Fruit fly (Drosophila melanogaster): Measurements from ENCODE around the gene pon.

Gene pon

dm6 chrX:4609737-4610136 is 26.4 kb upstream of the pon start:
- TF ChIP-seq ttk (optimal IDR thresholded peaks at IDR 0.05) (no peak), h (optimal IDR thresholded peaks at IDR 0.05) (no peak), psq (optimal IDR thresholded peaks at IDR 0.05) (no peak), Myc (optimal IDR thresholded peaks at IDR 0.05) (no peak)

dm6 chrX:4610481-4610880 is 25.6 kb upstream of the pon start:
- TF ChIP-seq psq (optimal IDR thresholded peaks at IDR 0.05) (no peak), insv (optimal IDR thresholded peaks at IDR 0.05) (no peak), ttk (optimal IDR thresholded peaks at IDR 0.05) (no peak), Sin3A (optimal IDR thresholded peaks at IDR 0.05) (no peak), h (optimal IDR thresholded peaks at IDR 0.05) (no peak), Myc (optimal IDR thresholded peaks at IDR 0.05) (no peak)

dm6 chrX:4612454-4612853 is 23.7 kb upstream of the pon start:
- TF ChIP-seq psq (optimal IDR thresholded peaks at IDR 0.05) (no peak), insv (optimal IDR thresholded peaks at IDR 0.05) (no peak), h (optimal IDR thresholded peaks at IDR 0.05) (no peak)

dm6 chrX:4613613-4614012 is 22.5 kb upstream of the pon start:
- TF ChIP-seq ttk (optimal IDR thresholded peaks at IDR 0.05), result no peak
- TF ChIP-seq psq (optimal IDR thresholded peaks at IDR 0.05), result no peak
- no peak for TF ChIP-seq Sin3A (optimal IDR thresholded peaks at IDR 0.05)
- no peak for TF ChIP-seq insv (optimal IDR thresholded peaks at IDR 0.05)
- TF ChIP-seq h (optimal IDR thresholded peaks at IDR 0.05), result no peak
- TF ChIP-seq Myc (optimal IDR thresholded peaks at IDR 0.05), result no peak

dm6 chrX:4614325-4614724 is 21.8 kb upstream of the pon start:
- TF ChIP-seq insv (optimal IDR thresholded peaks at IDR 0.05) (no peak), ttk (optimal IDR thresholded peaks at IDR 0.05) (no peak), psq (optimal IDR thresholded peaks at IDR 0.05) (no peak)

dm6 chrX:4614945-4615344 is 21.2 kb upstream of the pon start:
- TF ChIP-seq ttk (optimal IDR thresholded peaks at IDR 0.05) (no peak), h (optimal IDR thresholded peaks at IDR 0.05) (no peak), insv (optimal IDR thresholded peaks at IDR 0.05) (no peak), Myc (optimal IDR thresholded peaks at IDR 0.05) (no peak), psq (optimal IDR thresholded peaks at IDR 0.05) (no peak), Sin3A (optimal IDR thresholded peaks at IDR 0.05) (no peak)

dm6 chrX:4615684-4616292 is 20.3 kb upstream of the pon start:
- no peak for TF ChIP-seq Myc (optimal IDR thresholded peaks at IDR 0.05)
- no peak for TF ChIP-seq ttk (optimal IDR thresholded peaks at IDR 0.05)
- TF ChIP-seq insv (optimal IDR thresholded peaks at IDR 0.05), result no peak
- TF ChIP-seq h (optimal IDR thresholded peaks at IDR 0.05), result no peak
- TF ChIP-seq psq (optimal IDR thresholded peaks at IDR 0.05), result no peak
- no peak for TF ChIP-seq Sin3A (optimal IDR thresholded peaks at IDR 0.05)

dm6 chrX:4616865-4617669 is 19.1 kb upstream of the pon start, which contains the start of gene peb:
Gene peb (plus strand): TSS chrX:4617564.
- TF ChIP-seq insv (optimal IDR thresholded peaks at IDR 0.05), result no peak
- no peak for TF ChIP-seq ttk (optimal IDR thresholded peaks at IDR 0.05)
- no peak for TF ChIP-seq Myc (optimal IDR thresholded peaks at IDR 0.05)
- no peak for TF ChIP-seq h (optimal IDR thresholded peaks at IDR 0.05)
- TF ChIP-seq Sin3A (optimal IDR thresholded peaks at IDR 0.05), result no peak
- no peak for TF ChIP-seq psq (optimal IDR thresholded peaks at IDR 0.05)

dm6 chrX:4618869-4619268 is 17.2 kb upstream of the pon start:
- no peak for TF ChIP-seq Sin3A (optimal IDR thresholded peaks at IDR 0.05)
- TF ChIP-seq psq (optimal IDR thresholded peaks at IDR 0.05), result no peak
- TF ChIP-seq Myc (optimal IDR thresholded peaks at IDR 0.05), result no peak
- TF ChIP-seq insv (optimal IDR thresholded peaks at IDR 0.05), result no peak
- TF ChIP-seq ttk (optimal IDR thresholded peaks at IDR 0.05), result no peak
- TF ChIP-seq h (optimal IDR thresholded peaks at IDR 0.05), result no peak

- TF ChIP-seq Myc (optimal IDR thresholded peaks at IDR 0.05) (no peak), insv (optimal IDR thresholded peaks at IDR 0.05) (no peak), Sin3A (optimal IDR thresholded peaks at IDR 0.05) (no peak), psq (optimal IDR thresholded peaks at IDR 0.05) (no peak), ttk (optimal IDR thresholded peaks at IDR 0.05) (no peak), h (optimal IDR thresholded peaks at IDR 0.05) (no peak)
These were observed 9.0 kb upstream of the pon start for dm6 chrX:4627160-4627559.

dm6 chrX:4630836-4631235 is 5.3 kb upstream of the pon start, which contains the start of gene Alms1b:
Gene Alms1b (minus strand): TSS chrX:4630936.
- no peak for TF ChIP-seq Sin3A (optimal IDR thresholded peaks at IDR 0.05)
- TF ChIP-seq insv (optimal IDR thresholded peaks at IDR 0.05), result no peak
- no peak for TF ChIP-seq Myc (optimal IDR thresholded peaks at IDR 0.05)
- no peak for TF ChIP-seq psq (optimal IDR thresholded peaks at IDR 0.05)
- TF ChIP-seq ttk (optimal IDR thresholded peaks at IDR 0.05), result no peak
- TF ChIP-seq h (optimal IDR thresholded peaks at IDR 0.05), result no peak

- TF ChIP-seq insv (optimal IDR thresholded peaks at IDR 0.05), result no peak
- TF ChIP-seq ttk (optimal IDR thresholded peaks at IDR 0.05), result no peak
- no peak for TF ChIP-seq psq (optimal IDR thresholded peaks at IDR 0.05)
- TF ChIP-seq h (optimal IDR thresholded peaks at IDR 0.05), result no peak
- TF ChIP-seq Myc (optimal IDR thresholded peaks at IDR 0.05), result no peak
- no peak for TF ChIP-seq Sin3A (optimal IDR thresholded peaks at IDR 0.05)
These were observed 7.8 kb downstream of the pon start, which contains the start of gene CG3081 for dm6 chrX:4643887-4644286. Gene CG3081 (minus strand): TSS chrX:4643987.

dm6 chrX:4644768-4645167 is 8.7 kb downstream of the pon start, which contains the start of gene CG3062:
Gene CG3062 (minus strand): TSS chrX:4644868.
- no peak for TF ChIP-seq insv (optimal IDR thresholded peaks at IDR 0.05)
- TF ChIP-seq h (optimal IDR thresholded peaks at IDR 0.05), result no peak
- TF ChIP-seq ttk (optimal IDR thresholded peaks at IDR 0.05), result no peak
- no peak for TF ChIP-seq psq (optimal IDR thresholded peaks at IDR 0.05)
- no peak for TF ChIP-seq Myc (optimal IDR thresholded peaks at IDR 0.05)
